Fruit fly (Drosophila melanogaster) whole organism, embryonic: Measurements from ENCODE around the gene Pex14.

Source experiments
- Abd-B ChIP-seq: fragments of 200-800 bp; sonication (Bioruptor generic); optimal IDR thresholded peaks from 2 replicates; lab custom pipeline; 2018; ENCODE audit warnings: missing biosample characterization, mild to moderate bottlenecking, missing genetic modification characterization, moderate library complexity
- Aef1 ChIP-seq: fragments of 200-800 bp; sonication (Bioruptor generic); IDR thresholded peaks from 3 replicates; pipeline ENCODE4 v1.3.6; 2022; ENCODE audit warnings: missing biosample characterization, missing genetic modification characterization
- CG1024 ChIP-seq: fragments of 200-800 bp; sonication (Bioruptor generic); IDR thresholded peaks from 2 replicates; pipeline ENCODE4 v1.3.6; 2022; ENCODE audit warnings: missing biosample characterization, missing genetic modification characterization
- CG10431 ChIP-seq: fragments of 200-800 bp; sonication (Bioruptor generic); optimal IDR thresholded peaks from 3 replicates; lab custom pipeline; 2018; ENCODE audit warnings: missing biosample characterization, mild to moderate bottlenecking, missing genetic modification characterization
- CG10543 ChIP-seq: fragments of 200-800 bp; sonication (Bioruptor generic); optimal IDR thresholded peaks from 3 replicates; lab custom pipeline; 2017; ENCODE audit warnings: missing biosample characterization, mild to moderate bottlenecking, missing genetic modification characterization, moderate library complexity
- CG12219 ChIP-seq: fragments of 200-800 bp; sonication (Bioruptor generic); optimal IDR thresholded peaks from 3 replicates; lab custom pipeline; 2018; ENCODE audit warnings: missing biosample characterization, mild to moderate bottlenecking, missing genetic modification characterization
- CG13894 ChIP-seq: fragments of 200-800 bp; sonication (Bioruptor generic); optimal IDR thresholded peaks from 3 replicates; lab custom pipeline; 2018; ENCODE audit warnings: missing biosample characterization, mild to moderate bottlenecking, missing genetic modification characterization, moderate library complexity
- CG14667 ChIP-seq: fragments of 200-800 bp; sonication (Bioruptor generic); IDR thresholded peaks from 2 replicates; pipeline ENCODE4 v1.3.6; 2022; ENCODE audit warnings: missing biosample characterization, missing genetic modification characterization
- CG15073 ChIP-seq: fragments of 200-800 bp; sonication (Bioruptor generic); optimal IDR thresholded peaks from 2 replicates; lab custom pipeline; 2016; ENCODE audit warnings: missing biosample characterization, missing genetic modification characterization
- CG1602 ChIP-seq: fragments of 200-800 bp; sonication (Bioruptor generic); optimal IDR thresholded peaks from 3 replicates; lab custom pipeline; 2016; ENCODE audit warnings: missing biosample characterization, missing genetic modification characterization
- CG1603 ChIP-seq: fragments of 200-800 bp; sonication (Bioruptor generic); optimal IDR thresholded peaks from 2 replicates; lab custom pipeline; 2019; ENCODE audit warnings: missing biosample characterization, mild to moderate bottlenecking, missing genetic modification characterization, moderate library complexity
- CG16813 ChIP-seq: fragments of 200-800 bp; sonication (Bioruptor generic); IDR thresholded peaks from 3 replicates; pipeline ENCODE4 v1.3.6; 2022; ENCODE audit warnings: missing biosample characterization, missing genetic modification characterization; ENCODE audit not compliant: partially characterized antibody
- CG17186 ChIP-seq: fragments of 200-800 bp; sonication (Bioruptor generic); optimal IDR thresholded peaks from 3 replicates; lab custom pipeline; 2017; ENCODE audit warnings: missing biosample characterization, missing genetic modification reagents, missing genetic modification characterization
- CG18619 ChIP-seq: fragments of 200-800 bp; sonication (Bioruptor generic); optimal IDR thresholded peaks from 3 replicates; lab custom pipeline; 2017; ENCODE audit warnings: missing biosample characterization, mild to moderate bottlenecking, missing genetic modification characterization
- CG2875 ChIP-seq: fragments of 200-800 bp; sonication (Bioruptor generic); optimal IDR thresholded peaks from 2 replicates; lab custom pipeline; 2017; ENCODE audit warnings: missing biosample characterization, mild to moderate bottlenecking, missing genetic modification characterization, missing genetic modification reagents
- CG30431 ChIP-seq: fragments of 200-800 bp; sonication (Bioruptor generic); optimal IDR thresholded peaks from 2 replicates; lab custom pipeline; 2017; ENCODE audit warnings: missing biosample characterization, missing genetic modification characterization
- CG33213 ChIP-seq: fragments of 200-800 bp; sonication (Bioruptor generic); optimal IDR thresholded peaks from 3 replicates; lab custom pipeline; 2016; ENCODE audit warnings: missing biosample characterization, missing genetic modification characterization
- CG6175 ChIP-seq: fragments of 200-800 bp; sonication (Bioruptor generic); IDR thresholded peaks from 3 replicates; pipeline ENCODE4 v1.3.6; 2022; ENCODE audit warnings: missing biosample characterization, missing genetic modification characterization
- CG6791 ChIP-seq: fragments of 200-800 bp; sonication (Bioruptor generic); IDR thresholded peaks from 3 replicates; pipeline ENCODE4 v1.3.6; 2022; ENCODE audit warnings: missing biosample characterization, missing genetic modification characterization; ENCODE audit not compliant: partially characterized antibody
- CG7372 ChIP-seq: fragments of 200-800 bp; sonication (Bioruptor generic); IDR thresholded peaks from 2 replicates; pipeline ENCODE4 v1.3.6; 2022; ENCODE audit warnings: missing biosample characterization, missing genetic modification characterization
- CG7786 ChIP-seq: fragments of 200-800 bp; sonication (Bioruptor generic); optimal IDR thresholded peaks from 2 replicates; lab custom pipeline; 2016; ENCODE audit warnings: missing biosample characterization, missing genetic modification characterization
- CG8478 ChIP-seq: fragments of >200 bp; optimal IDR thresholded peaks from 2 replicates; lab custom pipeline; 2018
- Dad ChIP-seq: fragments of 200-800 bp; sonication (Bioruptor generic); optimal IDR thresholded peaks from 3 replicates; lab custom pipeline; 2016; ENCODE audit warnings: missing biosample characterization, missing genetic modification characterization
- Dp ChIP-seq: fragments of 200-800 bp; sonication (Bioruptor generic); optimal IDR thresholded peaks from 2 replicates; lab custom pipeline; 2018; ENCODE audit warnings: missing biosample characterization, mild to moderate bottlenecking, missing genetic modification characterization, moderate library complexity
- Elba2 ChIP-seq: fragments of 200-800 bp; sonication (Bioruptor generic); optimal IDR thresholded peaks from 3 replicates; lab custom pipeline; 2016; ENCODE audit warnings: missing biosample characterization, missing genetic modification characterization
- Kr ChIP-seq: fragments of 200-800 bp; sonication (Bioruptor generic); optimal IDR thresholded peaks from 2 replicates; lab custom pipeline; 2017; ENCODE audit warnings: missing biosample characterization, mild to moderate bottlenecking, missing genetic modification characterization
- NK7.1 ChIP-seq: fragments of 200-800 bp; sonication (Bioruptor generic); optimal IDR thresholded peaks from 3 replicates; lab custom pipeline; 2016; ENCODE audit warnings: missing biosample characterization, missing genetic modification characterization
- Oli ChIP-seq: fragments of 200-800 bp; sonication (Bioruptor generic); optimal IDR thresholded peaks from 2 replicates; lab custom pipeline; 2018; ENCODE audit warnings: missing biosample characterization, mild to moderate bottlenecking, missing genetic modification characterization, moderate library complexity
- Vsx1 ChIP-seq: fragments of 200-800 bp; sonication (Bioruptor generic); optimal IDR thresholded peaks from 2 replicates; lab custom pipeline; 2017; ENCODE audit warnings: missing biosample characterization, mild to moderate bottlenecking, missing genetic modification characterization, missing genetic modification reagents
- cad ChIP-seq: fragments of >200 bp; optimal IDR thresholded peaks from 2 replicates; lab custom pipeline; 2017; ENCODE audit warnings: missing biosample characterization, missing genetic modification characterization
- ewg ChIP-seq: fragments of 200-800 bp; sonication (Bioruptor generic); optimal IDR thresholded peaks from 3 replicates; lab custom pipeline; 2017; ENCODE audit warnings: mild to moderate bottlenecking, missing biosample characterization, missing genetic modification reagents, missing genetic modification characterization
- gcm ChIP-seq: fragments of 200-800 bp; sonication (Bioruptor generic); optimal IDR thresholded peaks from 2 replicates; lab custom pipeline; 2019; ENCODE audit warnings: missing biosample characterization, mild to moderate bottlenecking, missing genetic modification characterization, moderate library complexity
- gem ChIP-seq: fragments of 200-800 bp; sonication (Bioruptor generic); optimal IDR thresholded peaks from 2 replicates; lab custom pipeline; 2019; ENCODE audit warnings: missing biosample characterization, mild to moderate bottlenecking, missing genetic modification characterization, moderate library complexity
- gro ChIP-seq: fragments of 200-800 bp; sonication (Bioruptor generic); optimal IDR thresholded peaks from 2 replicates; lab custom pipeline; 2016; ENCODE audit warnings: missing biosample characterization, missing genetic modification characterization
- ham ChIP-seq: fragments of 200-800 bp; sonication (Bioruptor generic); IDR thresholded peaks from 2 replicates; pipeline ENCODE4 v1.3.6; 2022; ENCODE audit warnings: missing biosample characterization, missing genetic modification characterization
- ind ChIP-seq: fragments of 200-800 bp; sonication (Bioruptor generic); optimal IDR thresholded peaks from 3 replicates; lab custom pipeline; 2016; ENCODE audit warnings: missing biosample characterization, missing genetic modification characterization
- lmd ChIP-seq: fragments of 200-800 bp; sonication (Bioruptor generic); IDR thresholded peaks from 2 replicates; pipeline ENCODE4 v1.3.6; 2022; ENCODE audit warnings: missing biosample characterization, missing genetic modification characterization
- lov ChIP-seq, 2 experiments: fragments of 200-800 bp in 1 of 2; fragments of >200 bp in 1 of 2; sonication (Bioruptor generic) in 1 of 2; IDR thresholded peaks in 1 of 2; optimal IDR thresholded peaks in 1 of 2; 2 replicates in 1 of 2; 3 replicates in 1 of 2; pipeline versions ENCODE4 v1.3.6 to Lab custom; 2017 to 2022; ENCODE audit warnings: missing biosample characterization in 1 of 2, missing genetic modification characterization in 1 of 2
- nmo ChIP-seq: fragments of 200-800 bp; sonication (Bioruptor generic); optimal IDR thresholded peaks from 2 replicates; lab custom pipeline; 2018; ENCODE audit warnings: missing biosample characterization, mild to moderate bottlenecking, missing genetic modification characterization, moderate library complexity
- oc ChIP-seq: fragments of 200-800 bp; sonication (Bioruptor generic); optimal IDR thresholded peaks from 2 replicates; lab custom pipeline; 2018; ENCODE audit warnings: missing biosample characterization, mild to moderate bottlenecking, missing genetic modification characterization, moderate library complexity
- rib ChIP-seq: fragments of 200-800 bp; sonication (Bioruptor generic); IDR thresholded peaks from 2 replicates; pipeline ENCODE4 v1.3.6; 2022; ENCODE audit warnings: missing biosample characterization, missing genetic modification characterization
- salm ChIP-seq: fragments of 200-800 bp; sonication (Bioruptor generic); optimal IDR thresholded peaks from 2 replicates; lab custom pipeline; 2018; ENCODE audit warnings: missing biosample characterization, mild to moderate bottlenecking, missing genetic modification characterization
- sc ChIP-seq, 3 experiments: fragments of >200 bp in 2 of 3; fragments of 200-800 bp in 1 of 3; sonication (Bioruptor generic) in 1 of 3; optimal IDR thresholded peaks; 2 replicates in 2 of 3; 3 replicates in 1 of 3; lab custom pipeline; 2017; ENCODE audit warnings: mild to moderate bottlenecking in 1 of 3, missing biosample characterization in 1 of 3, missing genetic modification characterization in 1 of 3, missing genetic modification reagents in 1 of 3
- sd ChIP-seq: fragments of 200-800 bp; sonication (Bioruptor generic); optimal IDR thresholded peaks from 3 replicates; lab custom pipeline; 2018; ENCODE audit warnings: missing biosample characterization, mild to moderate bottlenecking, missing genetic modification characterization, moderate library complexity
- sens ChIP-seq: fragments of 200-800 bp; sonication (Bioruptor generic); peaks from one replicate; lab custom pipeline; 2016; ENCODE audit warnings: missing biosample characterization, missing genetic modification characterization
- sqz ChIP-seq: fragments of 200-800 bp; sonication (Bioruptor generic); optimal IDR thresholded peaks from 3 replicates; lab custom pipeline; 2018; ENCODE audit warnings: missing biosample characterization, mild to moderate bottlenecking, missing genetic modification characterization
- tin ChIP-seq: fragments of 200-800 bp; sonication (Bioruptor generic); optimal IDR thresholded peaks from 3 replicates; lab custom pipeline; 2016; ENCODE audit warnings: missing biosample characterization, missing genetic modification characterization
- trh ChIP-seq: fragments of 200-800 bp; sonication (Bioruptor generic); optimal IDR thresholded peaks from 2 replicates; lab custom pipeline; 2016; ENCODE audit warnings: missing biosample characterization, missing genetic modification characterization
- twi ChIP-seq: fragments of 200-800 bp; optimal IDR thresholded peaks from 2 replicates; lab custom pipeline; 2019; ENCODE audit warnings: missing biosample characterization, mild to moderate bottlenecking, missing genetic modification characterization, moderate library complexity
- wdn ChIP-seq: fragments of 200-800 bp; sonication (Bioruptor generic); IDR thresholded peaks from 2 replicates; pipeline ENCODE4 v1.3.6; 2022; ENCODE audit warnings: missing biosample characterization, missing genetic modification characterization
- zfh2 ChIP-seq: fragments of 200-800 bp; sonication (Bioruptor generic); optimal IDR thresholded peaks from 2 replicates; lab custom pipeline; 2016; ENCODE audit warnings: missing biosample characterization, missing genetic modification characterization

Pex14 gene

dm6 chr3L:20792693-20793092 is 14.1 kb downstream of the Pex14 start, which contains the start of gene Six4 (continued):
- TF ChIP-seq gem (tag; lab: Kevin White, UChicago) (no peak), cad (GFP tag; lab: Kevin White, UChicago) (no peak), CG18619 (GFP tag; lab: Kevin White, UChicago) (no peak), lmd (no peak), ind (GFP tag; lab: Kevin White, UChicago) (no peak), CG17186 (GFP tag; lab: Kevin White, UChicago) (no peak), CG14667 (GFP tag; lab: Robert Waterston, UW) (no peak), rib (no peak), CG8478 (lab: Kevin White, UChicago) (no peak), Kr (GFP tag; lab: Kevin White, UChicago) (peak; percentile 54), nmo (no peak), twi (tag; lab: Kevin White, UChicago) (peak; percentile 18), NK7.1 (no peak), CG6791 (GFP tag; lab: Robert Waterston, UW) (no peak), gcm (GFP tag; lab: Kevin White, UChicago) (peak; percentile 24), Aef1 (GFP tag; lab: Robert Waterston, UW) (no peak), salm (tag; lab: Kevin White, UChicago) (no peak), oc (tag; lab: Kevin White, UChicago) (no peak), CG33213 (GFP tag; lab: Kevin White, UChicago) (no peak), CG10543 (GFP tag; lab: Kevin White, UChicago) (no peak), CG30431 (GFP tag; lab: Kevin White, UChicago) (no peak), CG12219 (peak; percentile 15), zfh2 (GFP tag; lab: Kevin White, UChicago) (no peak), trh (no peak), ham (GFP tag; lab: Robert Waterston, UW) (no peak), CG2875 (no peak), ewg (no peak), CG7786 (no peak), lov (optimal IDR thresholded peaks at IDR 0.05; lab: Kevin White, UChicago) (no peak), lov (GFP tag; IDR thresholded peaks at IDR 0.05; lab: Robert Waterston, UW) (no peak), CG6175 (0 out of 3 replicates have a peak, but pooled peaks have one; percentile 12), Dad (no peak), CG7372 (GFP tag; lab: Robert Waterston, UW) (no peak), wdn (GFP tag; lab: Robert Waterston, UW) (no peak), CG16813 (GFP tag; lab: Robert Waterston, UW) (no peak), sd (tag; lab: Kevin White, UChicago) (no peak), Abd-B (GFP tag; lab: Kevin White, UChicago) (no peak), CG13894 (tag; lab: Kevin White, UChicago) (no peak), sqz (GFP tag; lab: Kevin White, UChicago) (peak; percentile 54), CG10431 (GFP tag; lab: Kevin White, UChicago) (peak; percentile 35), Elba2 (GFP tag; lab: Kevin White, UChicago) (no peak), tin (no peak), Oli (tag; lab: Kevin White, UChicago) (no peak), CG15073 (GFP tag; lab: Kevin White, UChicago) (no peak), CG1024 (GFP tag; lab: Robert Waterston, UW) (no peak), CG1602 (GFP tag; lab: Kevin White, UChicago) (no peak), sc (optimal IDR thresholded peaks at IDR 0.05; lab: Kevin White, UChicago) (no peak), sc (GFP tag; optimal IDR thresholded peaks at IDR 0.05; lab: Kevin White, UChicago) (no peak), Dp (GFP tag; lab: Kevin White, UChicago) (no peak), gro (GFP tag; lab: Kevin White, UChicago) (no peak), sens (GFP tag; lab: Kevin White, UChicago) (no peak), Vsx1 (no peak), CG1603 (tag; lab: Kevin White, UChicago) (peak; percentile 5)
